Fruit fly (Drosophila melanogaster) whole organism, embryonic: ENCODE measurements around the gene Mrp5.

Experiments
- CG10147 ChIP-seq: fragments of 200-800 bp; sonication (Bioruptor generic); optimal IDR thresholded peaks from 2 replicates; lab custom pipeline; 2019; ENCODE audit warnings: missing biosample characterization, mild to moderate bottlenecking, missing genetic modification characterization, moderate library complexity
- CG10654 ChIP-seq: fragments of 200-800 bp; sonication (Bioruptor generic); optimal IDR thresholded peaks from 2 replicates; lab custom pipeline; 2016; ENCODE audit warnings: missing biosample characterization, missing genetic modification characterization
- CG1233 ChIP-seq: fragments of 200-800 bp; sonication (Bioruptor generic); optimal IDR thresholded peaks from 4 replicates; lab custom pipeline; 2018; ENCODE audit warnings: missing biosample characterization, mild to moderate bottlenecking, missing genetic modification characterization
- CG12744 ChIP-seq: fragments of 200-800 bp; sonication (Bioruptor generic); optimal IDR thresholded peaks from 2 replicates; lab custom pipeline; 2016; ENCODE audit warnings: missing biosample characterization, missing genetic modification characterization
- CG12769 ChIP-seq: fragments of 200-800 bp; sonication (Bioruptor generic); optimal IDR thresholded peaks from 2 replicates; lab custom pipeline; 2019; ENCODE audit warnings: missing biosample characterization, mild to moderate bottlenecking, missing genetic modification characterization, moderate library complexity
- CG13775 ChIP-seq: fragments of 200-800 bp; sonication (Bioruptor generic); optimal IDR thresholded peaks from 3 replicates; lab custom pipeline; 2017; ENCODE audit warnings: missing biosample characterization, mild to moderate bottlenecking, missing genetic modification characterization
- CG13894 ChIP-seq: fragments of 200-800 bp; sonication (Bioruptor generic); optimal IDR thresholded peaks from 3 replicates; lab custom pipeline; 2018; ENCODE audit warnings: missing biosample characterization, mild to moderate bottlenecking, missing genetic modification characterization, moderate library complexity
- CG14014 ChIP-seq: fragments of 200-800 bp; sonication (Bioruptor generic); IDR thresholded peaks from 2 replicates; pipeline ENCODE4 v1.3.6; 2022; ENCODE audit warnings: missing biosample characterization, missing genetic modification characterization
- CG1603 ChIP-seq: fragments of 200-800 bp; sonication (Bioruptor generic); optimal IDR thresholded peaks from 2 replicates; lab custom pipeline; 2019; ENCODE audit warnings: missing biosample characterization, mild to moderate bottlenecking, missing genetic modification characterization, moderate library complexity
- CG31388 ChIP-seq: fragments of 200-800 bp; sonication (Bioruptor generic); optimal IDR thresholded peaks from 2 replicates; lab custom pipeline; 2016; ENCODE audit warnings: missing biosample characterization, missing genetic modification characterization
- CG31441 ChIP-seq: fragments of 200-800 bp; sonication (Bioruptor generic); IDR thresholded peaks from 2 replicates; pipeline ENCODE4 v1.3.6; 2022; ENCODE audit warnings: missing biosample characterization, missing genetic modification characterization
- CG32772 ChIP-seq: fragments of 200-800 bp; sonication (Bioruptor generic); IDR thresholded peaks from 2 replicates; pipeline ENCODE4 v1.3.6; 2022; ENCODE audit warnings: missing biosample characterization, missing genetic modification characterization
- CG34422 ChIP-seq: fragments of 200-800 bp; sonication (Bioruptor generic); IDR thresholded peaks from 3 replicates; pipeline ENCODE4 v1.3.6; 2022; ENCODE audit warnings: missing biosample characterization, missing genetic modification characterization
- CG3838 ChIP-seq: fragments of 200-800 bp; sonication (Bioruptor generic); optimal IDR thresholded peaks from 3 replicates; lab custom pipeline; 2016; ENCODE audit warnings: missing biosample characterization, missing genetic modification characterization
- CG4424 ChIP-seq: fragments of 200-800 bp; sonication (Bioruptor generic); optimal IDR thresholded peaks from 3 replicates; lab custom pipeline; 2016; ENCODE audit warnings: missing biosample characterization, missing genetic modification characterization
- CG6689 ChIP-seq: fragments of 200-800 bp; sonication (Bioruptor generic); IDR thresholded peaks from 2 replicates; pipeline ENCODE4 v1.3.6; 2022; ENCODE audit warnings: missing biosample characterization, missing genetic modification characterization
- CG7839 ChIP-seq: fragments of 200-800 bp; sonication (Bioruptor generic); optimal IDR thresholded peaks from 3 replicates; lab custom pipeline; 2018; ENCODE audit warnings: missing biosample characterization, mild to moderate bottlenecking, missing genetic modification characterization, moderate library complexity
- CG9609 ChIP-seq: fragments of 200-800 bp; sonication (Bioruptor generic); optimal IDR thresholded peaks from 3 replicates; lab custom pipeline; 2016; ENCODE audit warnings: missing biosample characterization, missing genetic modification characterization
- CG9727 ChIP-seq: fragments of 200-800 bp; sonication (Bioruptor generic); optimal IDR thresholded peaks from 3 replicates; lab custom pipeline; 2017; ENCODE audit warnings: missing biosample characterization, mild to moderate bottlenecking, missing genetic modification characterization
- CG9932 ChIP-seq: fragments of 200-800 bp; sonication (Bioruptor generic); IDR thresholded peaks from 2 replicates; pipeline ENCODE4 v1.3.6; 2022; ENCODE audit warnings: missing biosample characterization, missing genetic modification characterization
- CTCF ChIP-seq: fragments of 200-800 bp; sonication (Bioruptor generic); optimal IDR thresholded peaks from 2 replicates; lab custom pipeline; 2017; ENCODE audit warnings: missing biosample characterization, mild to moderate bottlenecking, missing genetic modification characterization, moderate library complexity
- D ChIP-seq, 2 experiments: fragments of 200-800 bp in 1 of 2; fragments of >200 bp in 1 of 2; sonication (Bioruptor generic) in 1 of 2; optimal IDR thresholded peaks; 2 replicates in 1 of 2; 3 replicates in 1 of 2; lab custom pipeline; 2017; ENCODE audit warnings: mild to moderate bottlenecking in 1 of 2, missing biosample characterization in 1 of 2, missing genetic modification characterization in 1 of 2, missing genetic modification reagents in 1 of 2
- Dfd ChIP-seq, 2 experiments: fragments of >200 bp; optimal IDR thresholded peaks; 2 replicates each; lab custom pipeline; 2017; ENCODE audit warnings: missing biosample characterization in 2 of 2, missing genetic modification characterization in 2 of 2
- Doc2 ChIP-seq: fragments of 200-800 bp; sonication (Bioruptor generic); IDR thresholded peaks from 2 replicates; pipeline ENCODE4 v1.3.6; 2022; ENCODE audit warnings: missing biosample characterization, missing genetic modification characterization
- Fer2 ChIP-seq: fragments of 200-800 bp; sonication (Bioruptor generic); optimal IDR thresholded peaks from 2 replicates; lab custom pipeline; 2018; ENCODE audit warnings: missing biosample characterization, mild to moderate bottlenecking, missing genetic modification characterization, moderate library complexity
- HmgD ChIP-seq: fragments of 200-800 bp; sonication (Bioruptor generic); optimal IDR thresholded peaks from 3 replicates; lab custom pipeline; 2016; ENCODE audit warnings: missing biosample characterization, missing genetic modification characterization
- HmgZ ChIP-seq: fragments of 200-800 bp; sonication (Bioruptor generic); optimal IDR thresholded peaks from 2 replicates; lab custom pipeline; 2018; ENCODE audit warnings: missing biosample characterization, mild to moderate bottlenecking, missing genetic modification characterization
- Hsf ChIP-seq: fragments of 200-800 bp; sonication (Bioruptor generic); optimal IDR thresholded peaks from 3 replicates; lab custom pipeline; 2016; ENCODE audit warnings: missing biosample characterization, missing genetic modification characterization
- Lhr ChIP-seq: fragments of 200-800 bp; sonication (Bioruptor generic); optimal IDR thresholded peaks from 3 replicates; lab custom pipeline; 2017; ENCODE audit warnings: mild to moderate bottlenecking, missing biosample characterization, missing genetic modification reagents, missing genetic modification characterization
- Meics ChIP-seq: fragments of 200-800 bp; sonication (Bioruptor generic); optimal IDR thresholded peaks from 2 replicates; lab custom pipeline; 2017; ENCODE audit warnings: missing biosample characterization, mild to moderate bottlenecking, missing genetic modification characterization
- Mrtf ChIP-seq: fragments of 200-800 bp; sonication (Bioruptor generic); IDR thresholded peaks from 3 replicates; pipeline ENCODE4 v1.3.6; 2022; ENCODE audit warnings: missing biosample characterization, missing genetic modification characterization
- NC2β ChIP-seq: fragments of 200-800 bp; sonication (Bioruptor generic); optimal IDR thresholded peaks from 2 replicates; lab custom pipeline; 2016; ENCODE audit warnings: missing biosample characterization, missing genetic modification characterization
- Side ChIP-seq: fragments of 200-800 bp; sonication (Bioruptor generic); optimal IDR thresholded peaks from 2 replicates; lab custom pipeline; 2016; ENCODE audit warnings: missing biosample characterization, missing genetic modification characterization
- Sin3A ChIP-seq: fragments of >200 bp; optimal IDR thresholded peaks from 2 replicates; lab custom pipeline; 2018
- Vsx1 ChIP-seq: fragments of 200-800 bp; sonication (Bioruptor generic); optimal IDR thresholded peaks from 2 replicates; lab custom pipeline; 2017; ENCODE audit warnings: missing biosample characterization, mild to moderate bottlenecking, missing genetic modification characterization, missing genetic modification reagents
- bigmax ChIP-seq: fragments of 200-800 bp; sonication (Bioruptor generic); optimal IDR thresholded peaks from 2 replicates; lab custom pipeline; 2018; ENCODE audit warnings: missing biosample characterization, mild to moderate bottlenecking, missing genetic modification characterization
- br ChIP-seq: fragments of >200 bp; optimal IDR thresholded peaks from 2 replicates; lab custom pipeline; 2017
- cad ChIP-seq: fragments of >200 bp; optimal IDR thresholded peaks from 2 replicates; lab custom pipeline; 2017; ENCODE audit warnings: missing biosample characterization, missing genetic modification characterization
- corto ChIP-seq: fragments of 200-800 bp; sonication (Bioruptor generic); optimal IDR thresholded peaks from 2 replicates; lab custom pipeline; 2016; ENCODE audit warnings: missing biosample characterization, mild to moderate bottlenecking, missing genetic modification characterization, moderate library complexity
- eve ChIP-seq, 2 experiments: fragments of >200 bp; optimal IDR thresholded peaks; 2 replicates each; lab custom pipeline; 2017; ENCODE audit warnings: missing biosample characterization in 2 of 2, missing genetic modification characterization in 2 of 2
- fru ChIP-seq: fragments of >200 bp; optimal IDR thresholded peaks from 2 replicates; lab custom pipeline; 2017
- jumu ChIP-seq: fragments of 200-800 bp; sonication (Bioruptor generic); optimal IDR thresholded peaks from 3 replicates; lab custom pipeline; 2016; ENCODE audit warnings: missing biosample characterization, missing genetic modification characterization
- otp ChIP-seq: fragments of 200-800 bp; sonication (Bioruptor generic); IDR thresholded peaks from 3 replicates; pipeline ENCODE4, ENCODE4 v1.3.6; 2022; ENCODE audit warnings: missing biosample characterization, missing genetic modification characterization
- repo ChIP-seq: fragments of 200-800 bp; sonication (Bioruptor generic); optimal IDR thresholded peaks from 2 replicates; lab custom pipeline; 2016; ENCODE audit warnings: missing biosample characterization, missing genetic modification characterization
- shn ChIP-seq: fragments of 200-800 bp; sonication (Bioruptor generic); optimal IDR thresholded peaks from 3 replicates; lab custom pipeline; 2016; ENCODE audit warnings: missing biosample characterization, missing genetic modification characterization
- sqz ChIP-seq: fragments of 200-800 bp; sonication (Bioruptor generic); optimal IDR thresholded peaks from 3 replicates; lab custom pipeline; 2018; ENCODE audit warnings: missing biosample characterization, mild to moderate bottlenecking, missing genetic modification characterization
- ssp ChIP-seq: fragments of 200-800 bp; sonication (Bioruptor generic); IDR thresholded peaks from 2 replicates; pipeline ENCODE4 v1.3.6; 2022; ENCODE audit warnings: missing biosample characterization, missing genetic modification characterization
- tgo ChIP-seq: fragments of 200-800 bp; sonication (Bioruptor generic); IDR thresholded peaks from 3 replicates; pipeline ENCODE4 v1.3.6; 2022; ENCODE audit warnings: missing biosample characterization, missing genetic modification characterization
- tll ChIP-seq, 2 experiments: fragments of 200-800 bp in 1 of 2; fragments of >200 bp in 1 of 2; sonication (Bioruptor generic) in 1 of 2; optimal IDR thresholded peaks; 2 replicates each; lab custom pipeline; 2017 to 2019; ENCODE audit warnings: missing biosample characterization in 2 of 2, missing genetic modification characterization in 2 of 2, mild to moderate bottlenecking in 1 of 2, moderate library complexity in 1 of 2
- toy ChIP-seq: fragments of 200-800 bp; sonication (Bioruptor generic); IDR thresholded peaks from 2 replicates; pipeline ENCODE4 v1.3.6; 2022; ENCODE audit warnings: missing biosample characterization, missing genetic modification characterization
- vvl ChIP-seq: fragments of 200-800 bp; sonication (Bioruptor generic); IDR thresholded peaks from 2 replicates; pipeline ENCODE4 v1.3.6; 2022; ENCODE audit warnings: missing biosample characterization, missing genetic modification characterization
- z ChIP-seq: fragments of 200-800 bp; sonication (Bioruptor generic); IDR thresholded peaks from 3 replicates; pipeline ENCODE4 v1.3.6; 2022; ENCODE audit warnings: missing biosample characterization, missing genetic modification characterization

Mrp5 gene

dm6 chr3R:19904865-19905373 lies 29.4 kb upstream of the Mrp5 start, which contains the start of the genes Surf6 and RhoGAP92B (continued):
- TF ChIP-seq vvl (peak; percentile 62), CG10147 (GFP tag; lab: Kevin White, UChicago) (peak; percentile 38), bigmax (peak; percentile 33), CG10654 (GFP tag; lab: Kevin White, UChicago) (peak; percentile 54), CG9727 (GFP tag; lab: Kevin White, UChicago) (peak; percentile 68), corto (GFP tag; lab: Kevin White, UChicago) (no peak), repo (GFP tag; lab: Kevin White, UChicago) (peak; percentile 34), CG13775 (GFP tag; lab: Kevin White, UChicago) (peak; percentile 64), CG9609 (GFP tag; lab: Kevin White, UChicago) (peak; percentile 54), CG34422 (GFP tag; lab: Robert Waterston, UW) (no peak), CG1233 (GFP tag; lab: Kevin White, UChicago) (peak; percentile 65), otp (GFP tag; lab: Robert Waterston, UW) (no peak), Side (GFP tag; lab: Kevin White, UChicago) (peak; percentile 67), CG3838 (GFP tag; lab: Kevin White, UChicago) (no peak), Fer2 (tag; lab: Kevin White, UChicago) (peak; percentile 8), CG9932 (GFP tag; lab: Robert Waterston, UW) (peak; percentile 52), CG1603 (peak; percentile 85), CG14014 (GFP tag; lab: Robert Waterston, UW) (peak; percentile 45; the same call in 1 of the 2 replicates), CG12769 (tag; lab: Kevin White, UChicago) (peak; percentile 22), shn (GFP tag; lab: Kevin White, UChicago) (peak; percentile 24), CG13894 (tag; lab: Kevin White, UChicago) (peak; percentile 68), HmgZ (tag; lab: Kevin White, UChicago) (peak; percentile 79), HmgD (GFP tag; lab: Kevin White, UChicago) (peak; percentile 74), cad (GFP tag; lab: Kevin White, UChicago) (no peak), fru (lab: Kevin White, UChicago) (no peak), Mrtf (GFP tag; lab: Robert Waterston, UW) (no peak), CTCF (GFP tag; lab: Kevin White, UChicago) (peak; percentile 47), CG12744 (GFP tag; lab: Kevin White, UChicago) (peak; percentile 19), Lhr (GFP tag; lab: Kevin White, UChicago) (peak; percentile 84), toy (GFP tag; lab: Robert Waterston, UW) (peak; percentile 24; the same call in 1 of the 2 replicates), CG31441 (peak; percentile 76), D (optimal IDR thresholded peaks at IDR 0.05; lab: Kevin White, UChicago) (no peak), D (GFP tag; optimal IDR thresholded peaks at IDR 0.05; lab: Kevin White, UChicago) (peak; percentile 31), NC2β (GFP tag; lab: Kevin White, UChicago) (peak; percentile 78), tll (GFP tag; optimal IDR thresholded peaks at IDR 0.05; lab: Kevin White, UChicago) (no peak), CG4424 (GFP tag; lab: Kevin White, UChicago) (peak; percentile 49), Dfd (GFP tag; optimal IDR thresholded peaks at IDR 0.05; lab: Kevin White, UChicago) (no peak), Vsx1 (GFP tag; lab: Kevin White, UChicago) (peak; percentile 70), z (no peak), Hsf (GFP tag; lab: Kevin White, UChicago) (peak; percentile 71), br (no peak), sqz (GFP tag; lab: Kevin White, UChicago) (no peak), Doc2 (GFP tag; lab: Robert Waterston, UW) (no peak), eve (GFP tag; optimal IDR thresholded peaks at IDR 0.05; lab: Kevin White, UChicago) (no peak), Meics (peak; percentile 69), CG31388 (GFP tag; lab: Kevin White, UChicago) (no peak), ssp (GFP tag; lab: Robert Waterston, UW) (0 out of 2 replicates have a peak, but pooled peaks have one; percentile 20), CG7839 (tag; lab: Kevin White, UChicago) (peak; percentile 53), CG6689 (peak; percentile 57), Sin3A (lab: Kevin White, UChicago) (peak; percentile 96), jumu (GFP tag; lab: Kevin White, UChicago) (peak; percentile 77), CG32772 (GFP tag; lab: Robert Waterston, UW) (0 out of 2 replicates have a peak, but pooled peaks have one; percentile 23), tgo (GFP tag; lab: Robert Waterston, UW) (0 out of 3 replicates have a peak, but pooled peaks have one; percentile 13)
